Worm (Caenorhabditis elegans): Measurements from ENCODE around the gene F19B2.6.

F19B2.6 gene

DNA sequence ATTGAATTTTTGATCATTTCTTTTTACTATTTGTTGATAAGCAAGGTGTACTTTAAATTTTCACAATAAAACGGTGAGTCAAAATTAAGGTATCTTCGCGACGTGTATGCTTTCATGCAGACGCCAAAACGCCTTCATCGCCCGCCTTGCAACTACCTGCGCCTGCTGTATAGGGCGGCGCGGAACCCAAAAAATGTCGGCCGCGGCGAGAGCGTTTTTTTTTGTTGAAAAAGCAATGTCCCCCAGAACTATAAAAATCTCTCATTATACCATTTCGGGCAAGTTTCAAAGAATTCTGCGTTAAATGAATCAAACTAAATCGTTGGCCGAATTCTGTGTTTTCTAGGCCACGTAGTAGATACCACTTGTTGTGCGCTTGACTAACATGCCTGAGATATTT lies 14.6 kb upstream of the F19B2.6 start:
- no peak for TF ChIP-seq nhr-25 (tag; optimal IDR thresholded peaks at IDR 0.05)
- TF ChIP-seq nhr-237 (tag; optimal IDR thresholded peaks at IDR 0.05) = no peak
- no peak for TF ChIP-seq ZK546.5 (tag; optimal IDR thresholded peaks at IDR 0.05)
- TF ChIP-seq lin-39 (tag; optimal IDR thresholded peaks at IDR 0.05) = no peak
- no peak for TF ChIP-seq fos-1 (tag; optimal IDR thresholded peaks at IDR 0.05)
- TF ChIP-seq nhr-77 (tag; optimal IDR thresholded peaks at IDR 0.05) = no peak
- no peak for TF ChIP-seq sma-9 (GFP tag; optimal IDR thresholded peaks at IDR 0.05)
- no peak for TF ChIP-seq sma-9 (tag; optimal IDR thresholded peaks at IDR 0.05)
- no peak for TF ChIP-seq C34F6.9 (tag; optimal IDR thresholded peaks at IDR 0.05)
- no peak for TF ChIP-seq mdl-1 (tag; optimal IDR thresholded peaks at IDR 0.05)
- TF ChIP-seq crh-2 (tag; optimal IDR thresholded peaks at IDR 0.05) = no peak

DNA sequence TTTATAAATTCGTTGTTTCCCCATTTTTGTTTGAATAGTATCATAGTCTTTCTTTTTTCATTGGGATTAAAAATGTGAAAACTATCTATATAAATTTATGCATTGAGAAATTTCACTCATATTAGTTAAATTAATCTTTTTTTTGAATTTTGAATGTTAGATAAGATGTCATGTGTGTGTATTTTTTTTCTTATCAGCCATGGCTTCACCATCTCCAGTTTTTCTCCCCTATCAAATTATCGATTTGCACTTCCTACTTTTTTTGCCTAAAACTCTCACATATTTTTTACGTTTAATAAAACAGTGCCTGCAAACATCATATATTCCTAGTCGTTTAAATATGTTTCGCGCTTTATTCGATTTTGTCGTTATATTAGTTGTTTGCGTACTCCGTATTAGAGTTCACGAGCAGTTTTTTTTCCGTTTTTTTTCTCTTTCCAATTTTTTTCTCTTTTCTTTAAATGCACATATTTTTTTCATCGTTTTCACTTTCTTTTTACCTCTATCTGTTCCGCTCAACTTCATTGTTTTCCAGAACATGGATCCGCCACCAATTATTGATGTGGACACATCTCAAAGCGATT lies 10.6 kb upstream of the F19B2.6 start, which contains the start of gene Y113G7A.13:
Y113G7A.13 (plus strand) TSS at position 534 of the 584 bp plus-strand sequence.
- no peak for TF ChIP-seq nhr-25 (tag; optimal IDR thresholded peaks at IDR 0.05)
- TF ChIP-seq fos-1 (tag; optimal IDR thresholded peaks at IDR 0.05) = peak; percentile 75
- peak; percentile 35 for TF ChIP-seq gmeb-1 (tag; optimal IDR thresholded peaks at IDR 0.05)
- TF ChIP-seq mdl-1 (tag; optimal IDR thresholded peaks at IDR 0.05) = no peak
- TF ChIP-seq aly-2 (tag; optimal IDR thresholded peaks at IDR 0.05) = no peak
- TF ChIP-seq peb-1 (tag; optimal IDR thresholded peaks at IDR 0.05) = no peak
- no peak for TF ChIP-seq ZK546.5 (tag; optimal IDR thresholded peaks at IDR 0.05)
- no peak for TF ChIP-seq elt-1 (tag; optimal IDR thresholded peaks at IDR 0.05)

DNA sequence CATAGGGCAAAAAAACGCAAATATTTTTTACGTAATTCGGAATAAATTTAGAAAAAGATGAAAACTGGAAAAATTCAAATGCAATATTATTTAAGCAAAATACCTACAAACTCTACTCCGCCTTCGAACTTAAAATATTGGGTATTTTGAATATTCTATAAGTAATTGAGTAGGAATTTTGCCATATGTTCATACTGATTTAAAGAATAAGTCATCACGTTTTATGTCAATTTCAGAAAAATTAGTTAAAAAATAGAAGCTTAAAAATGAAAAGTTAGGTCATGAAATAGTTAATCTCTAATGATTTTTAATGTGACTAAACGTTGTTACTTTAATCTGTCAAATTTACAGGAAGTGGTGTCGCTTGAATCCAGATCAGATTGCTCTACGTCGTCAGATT lies 6.9 kb upstream of the F19B2.6 start, which contains the start of gene F19B2.7:
F19B2.7 (plus strand) TSS at position 301 of the 400 bp plus-strand sequence.
- no peak for TF ChIP-seq ztf-11 (tag; optimal IDR thresholded peaks at IDR 0.05)
- TF ChIP-seq blmp-1 (tag; optimal IDR thresholded peaks at IDR 0.05; ENCODE audit: insufficient read depth) = no peak
- TF ChIP-seq C34F6.9 (tag; optimal IDR thresholded peaks at IDR 0.05) = no peak
- TF ChIP-seq F13H6.1 (tag; optimal IDR thresholded peaks at IDR 0.05) = no peak
- no peak for TF ChIP-seq R02D3.7 (tag; optimal IDR thresholded peaks at IDR 0.05)

DNA sequence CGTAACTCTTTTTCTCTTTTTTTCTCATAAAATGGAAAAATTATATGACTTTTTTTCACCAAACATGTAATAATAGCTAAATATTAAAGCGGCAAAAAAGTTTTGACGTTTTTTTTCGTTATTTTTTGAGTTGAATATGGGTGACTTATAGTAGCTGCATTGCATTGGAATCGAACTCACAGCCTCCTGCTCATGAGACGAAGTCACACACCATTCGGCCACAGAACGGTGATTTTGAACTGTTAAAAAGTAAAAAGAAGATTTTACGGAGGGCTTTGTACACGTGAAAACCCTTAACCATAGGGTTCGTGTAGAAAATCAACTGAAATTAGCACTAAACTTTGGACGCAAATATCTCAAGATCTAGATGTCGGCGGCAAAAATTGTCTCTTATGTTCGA lies 6.5 kb upstream of the F19B2.6 start:
- TF ChIP-seq aly-2 (tag; optimal IDR thresholded peaks at IDR 0.05) = no peak
- TF ChIP-seq lin-39 (tag; optimal IDR thresholded peaks at IDR 0.05) = no peak
- TF ChIP-seq lin-13 (GFP tag; optimal IDR thresholded peaks at IDR 0.05) = no peak
- no peak for TF ChIP-seq sma-3 (GFP tag; optimal IDR thresholded peaks at IDR 0.05)
- no peak for TF ChIP-seq lin-11 (tag; optimal IDR thresholded peaks at IDR 0.05)
- TF ChIP-seq nhr-237 (tag; optimal IDR thresholded peaks at IDR 0.05) = no peak
- no peak for TF ChIP-seq Y55F3AM.14 (GFP tag; optimal IDR thresholded peaks at IDR 0.05)
- TF ChIP-seq lsy-2 (tag; optimal IDR thresholded peaks at IDR 0.05) = no peak
- no peak for TF ChIP-seq mdl-1 (tag; optimal IDR thresholded peaks at IDR 0.05)
- no peak for TF ChIP-seq ztf-4 (tag; optimal IDR thresholded peaks at IDR 0.05)
- no peak for TF ChIP-seq crh-2 (tag; optimal IDR thresholded peaks at IDR 0.05)
- no peak for TF ChIP-seq nhr-25 (tag; optimal IDR thresholded peaks at IDR 0.05)
- TF ChIP-seq C34F6.9 (tag; optimal IDR thresholded peaks at IDR 0.05) = no peak
- no peak for TF ChIP-seq ceh-82 (tag; optimal IDR thresholded peaks at IDR 0.05)
- TF ChIP-seq peb-1 (tag; optimal IDR thresholded peaks at IDR 0.05) = no peak
- TF ChIP-seq ztf-1 (GFP tag; conservative IDR thresholded peaks at IDR 0.05) = no peak
- TF ChIP-seq skn-1 (tag; optimal IDR thresholded peaks at IDR 0.05) = no peak
- no peak for TF ChIP-seq nhr-77 (tag; optimal IDR thresholded peaks at IDR 0.05)
- TF ChIP-seq elt-3 (tag; optimal IDR thresholded peaks at IDR 0.05) = no peak

DNA sequence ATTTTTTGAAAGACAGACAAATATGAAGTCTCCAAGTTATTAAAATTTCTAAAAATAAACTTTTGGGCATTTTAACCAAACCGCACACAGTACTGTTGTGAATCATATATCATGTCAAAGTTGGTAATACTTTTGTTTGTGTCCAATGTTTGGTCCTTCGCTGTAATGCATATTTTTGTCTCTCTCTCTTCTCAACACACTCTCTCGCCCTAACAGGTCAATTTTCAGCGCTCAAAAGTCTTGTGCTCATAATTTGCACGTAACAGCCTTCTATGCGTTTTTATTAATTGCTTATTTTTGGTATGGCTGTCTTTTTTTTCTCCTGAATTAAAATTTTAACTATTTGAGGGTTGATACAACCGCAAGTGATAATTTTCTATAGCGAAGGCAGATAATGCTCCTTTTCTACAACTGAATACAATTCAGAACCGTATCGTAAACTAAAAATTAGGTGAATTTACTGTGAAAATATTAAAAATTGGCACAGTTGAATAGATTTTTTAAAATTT lies 3.5 kb downstream of the F19B2.6 start:
- no peak for TF ChIP-seq nhr-12 (tag; optimal IDR thresholded peaks at IDR 0.05)
- no peak for TF ChIP-seq peb-1 (tag; optimal IDR thresholded peaks at IDR 0.05)
- TF ChIP-seq sem-4 (tag; optimal IDR thresholded peaks at IDR 0.05) = no peak
- TF ChIP-seq C34F6.9 (tag; optimal IDR thresholded peaks at IDR 0.05) = no peak
- no peak for TF ChIP-seq lin-11 (tag; optimal IDR thresholded peaks at IDR 0.05)
- no peak for TF ChIP-seq dmd-4 (tag; optimal IDR thresholded peaks at IDR 0.05)
- no peak for TF ChIP-seq unc-62 (GFP tag; optimal IDR thresholded peaks at IDR 0.05)
- no peak for TF ChIP-seq alr-1 (tag; optimal IDR thresholded peaks at IDR 0.05)
- TF ChIP-seq elt-1 (tag; optimal IDR thresholded peaks at IDR 0.05) = no peak
- no peak for TF ChIP-seq zag-1 (tag; optimal IDR thresholded peaks at IDR 0.05)
- TF ChIP-seq ceh-82 (tag; optimal IDR thresholded peaks at IDR 0.05) = no peak
- no peak for TF ChIP-seq nhr-237 (tag; optimal IDR thresholded peaks at IDR 0.05)
- no peak for TF ChIP-seq Y55F3AM.14 (GFP tag; optimal IDR thresholded peaks at IDR 0.05)
